Fruit fly (Drosophila melanogaster): ENCODE data around the gene CG9500.

- TF ChIP-seq Dfd (GFP tag; optimal IDR thresholded peaks at IDR 0.05) = no peak
- no peak for TF ChIP-seq pan (optimal IDR thresholded peaks at IDR 0.05)
- TF ChIP-seq OdsH (GFP tag; optimal IDR thresholded peaks at IDR 0.05) = no peak
- no peak for TF ChIP-seq GATAd (GFP tag; optimal IDR thresholded peaks at IDR 0.05)
- no peak for TF ChIP-seq sage (GFP tag; optimal IDR thresholded peaks at IDR 0.05)
Observed at dm6 chr2L:6337843-6338366, 20.2 kb downstream of the CG9500 start.
